Worm (Caenorhabditis elegans): ENCODE data around the gene bmy-1.

Gene bmy-1

ce11 chrII:5322732-5323326 lies 35.7 kb upstream of the bmy-1 start, which contains the start of gene vhp-1:
Gene vhp-1, plus strand, starts transcription at chrII:5323276.
- no peak for TF ChIP-seq hmg-4 (GFP tag; optimal IDR thresholded peaks at IDR 0.05)
- no peak for TF ChIP-seq tbx-37 (GFP tag; conservative IDR thresholded peaks at IDR 0.05)

DNA sequence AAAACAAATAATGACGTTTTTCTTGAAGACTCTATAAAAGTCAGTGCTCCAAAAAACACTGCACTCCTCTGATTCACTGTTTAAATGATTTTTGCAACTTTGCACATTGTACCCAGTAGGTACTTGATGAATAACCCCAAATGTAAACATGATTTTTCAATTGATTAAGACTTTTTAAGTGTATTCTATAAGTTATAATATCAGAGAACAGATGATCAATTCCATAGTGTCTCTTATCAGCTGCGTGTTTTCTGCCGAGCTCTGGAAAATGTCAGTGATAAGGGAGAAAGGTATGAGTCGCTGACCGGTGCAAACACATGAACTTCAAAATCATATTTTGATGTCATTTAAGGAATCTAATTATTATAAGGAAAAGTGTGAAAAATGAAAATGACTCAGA lies 34.7 kb upstream of the bmy-1 start:
- TF ChIP-seq scrt-1 (GFP tag; IDR thresholded peaks at IDR 0.05), result no peak
- TF ChIP-seq hnd-1 (tag; optimal IDR thresholded peaks at IDR 0.05), result no peak
- no peak for TF ChIP-seq hmg-4 (GFP tag; optimal IDR thresholded peaks at IDR 0.05)
- TF ChIP-seq flt-1 (GFP tag; IDR thresholded peaks at IDR 0.05), result no peak
- TF ChIP-seq tbx-37 (GFP tag; conservative IDR thresholded peaks at IDR 0.05), result no peak

DNA sequence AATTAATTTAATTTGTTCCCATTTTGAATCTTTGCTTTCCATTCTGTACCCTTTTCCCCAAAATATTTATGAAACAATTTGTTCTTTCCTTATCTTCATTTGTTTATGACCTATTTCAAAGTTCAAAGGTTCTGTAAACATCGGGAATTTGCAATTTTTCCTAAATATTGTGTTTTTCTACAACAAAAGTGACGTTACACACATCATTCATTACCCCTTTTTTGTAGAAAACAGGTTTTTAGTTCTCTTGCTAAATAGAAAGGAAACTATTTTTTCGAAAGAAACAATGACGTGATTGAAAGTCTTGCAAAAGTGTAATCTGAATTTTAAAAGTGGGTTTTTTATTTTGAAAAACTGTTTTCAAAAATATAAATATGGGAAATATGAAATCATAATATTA lies 33.8 kb upstream of the bmy-1 start:
- TF ChIP-seq tbx-11 (GFP tag; IDR thresholded peaks at IDR 0.05), result no peak

ce11 chrII:5326024-5326627 lies 32.4 kb upstream of the bmy-1 start:
- TF ChIP-seq scrt-1 (GFP tag; IDR thresholded peaks at IDR 0.05) (no peak), ceh-36 (tag; optimal IDR thresholded peaks at IDR 0.05) (no peak), tra-4 (tag; optimal IDR thresholded peaks at IDR 0.05) (no peak), B0310.2 (tag; optimal IDR thresholded peaks at IDR 0.05) (no peak), hmg-4 (GFP tag; optimal IDR thresholded peaks at IDR 0.05) (no peak), flt-1 (GFP tag; IDR thresholded peaks at IDR 0.05) (no peak), hmbx-1 (tag; optimal IDR thresholded peaks at IDR 0.05) (no peak), sea-1 (GFP tag; conservative IDR thresholded peaks at IDR 0.05) (no peak), F13C5.2 (tag; optimal IDR thresholded peaks at IDR 0.05) (no peak), aly-1 (tag; optimal IDR thresholded peaks at IDR 0.05) (no peak), ets-7 (tag; optimal IDR thresholded peaks at IDR 0.05) (no peak), ceh-13 (GFP tag; optimal IDR thresholded peaks at IDR 0.05) (no peak)

DNA sequence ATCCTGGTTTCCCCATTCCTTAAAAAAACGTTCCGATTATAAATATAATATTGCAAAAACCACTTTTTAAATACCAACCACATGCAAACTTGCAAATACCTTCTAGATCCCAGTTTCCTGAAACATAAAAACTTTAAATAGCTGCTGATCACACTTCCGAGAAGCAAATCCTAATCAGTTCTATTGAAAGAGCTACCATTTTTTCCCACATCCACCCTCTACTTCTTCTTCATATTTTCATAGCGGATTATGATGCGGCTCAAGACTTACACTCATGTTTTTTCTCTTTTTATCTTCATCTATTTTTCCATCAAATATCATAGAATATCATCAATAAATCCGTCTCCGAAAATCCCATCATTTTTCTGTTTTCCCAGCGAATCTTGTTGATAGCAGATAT lies 31.6 kb upstream of the bmy-1 start:
- no peak for TF ChIP-seq hmbx-1 (tag; optimal IDR thresholded peaks at IDR 0.05)
- TF ChIP-seq ceh-36 (tag; optimal IDR thresholded peaks at IDR 0.05), result no peak
- no peak for TF ChIP-seq F13C5.2 (tag; optimal IDR thresholded peaks at IDR 0.05)
- no peak for TF ChIP-seq tbx-37 (GFP tag; conservative IDR thresholded peaks at IDR 0.05)
- TF ChIP-seq tbx-11 (GFP tag; IDR thresholded peaks at IDR 0.05), result no peak
- no peak for TF ChIP-seq pes-1 (GFP tag; IDR thresholded peaks at IDR 0.05)
- no peak for TF ChIP-seq sea-1 (GFP tag; conservative IDR thresholded peaks at IDR 0.05)
- no peak for TF ChIP-seq ama-1 (optimal IDR thresholded peaks at IDR 0.05)
- no peak for TF ChIP-seq aly-1 (tag; optimal IDR thresholded peaks at IDR 0.05)
- no peak for TF ChIP-seq ceh-13 (GFP tag; optimal IDR thresholded peaks at IDR 0.05)
- no peak for TF ChIP-seq hmg-4 (GFP tag; optimal IDR thresholded peaks at IDR 0.05)
- no peak for TF ChIP-seq B0310.2 (tag; optimal IDR thresholded peaks at IDR 0.05)
- TF ChIP-seq flt-1 (GFP tag; IDR thresholded peaks at IDR 0.05), result no peak
- TF ChIP-seq tra-4 (tag; optimal IDR thresholded peaks at IDR 0.05), result no peak
- no peak for TF ChIP-seq hnd-1 (tag; optimal IDR thresholded peaks at IDR 0.05)
- TF ChIP-seq scrt-1 (GFP tag; IDR thresholded peaks at IDR 0.05), result no peak
- TF ChIP-seq ets-7 (tag; optimal IDR thresholded peaks at IDR 0.05), result no peak

ce11 chrII:5328912-5329311 lies 29.6 kb upstream of the bmy-1 start:
- TF ChIP-seq hnd-1 (tag; optimal IDR thresholded peaks at IDR 0.05), result no peak
- TF ChIP-seq pes-1 (GFP tag; IDR thresholded peaks at IDR 0.05), result no peak
- no peak for TF ChIP-seq ets-7 (tag; optimal IDR thresholded peaks at IDR 0.05)
- TF ChIP-seq tbx-37 (GFP tag; conservative IDR thresholded peaks at IDR 0.05), result no peak
- TF ChIP-seq ceh-36 (tag; optimal IDR thresholded peaks at IDR 0.05), result no peak
- TF ChIP-seq hmg-4 (GFP tag; optimal IDR thresholded peaks at IDR 0.05), result no peak
- no peak for TF ChIP-seq F13C5.2 (tag; optimal IDR thresholded peaks at IDR 0.05)
- no peak for TF ChIP-seq hmbx-1 (tag; optimal IDR thresholded peaks at IDR 0.05)
- TF ChIP-seq tra-4 (tag; optimal IDR thresholded peaks at IDR 0.05), result no peak
- no peak for TF ChIP-seq tbx-11 (GFP tag; IDR thresholded peaks at IDR 0.05)
- no peak for TF ChIP-seq sea-1 (GFP tag; conservative IDR thresholded peaks at IDR 0.05)

ce11 chrII:5330206-5330686 lies 28.2 kb upstream of the bmy-1 start:
- no peak for TF ChIP-seq tbx-11 (GFP tag; IDR thresholded peaks at IDR 0.05)
- peak; percentile 12 for TF ChIP-seq F13C5.2 (tag; optimal IDR thresholded peaks at IDR 0.05)

DNA sequence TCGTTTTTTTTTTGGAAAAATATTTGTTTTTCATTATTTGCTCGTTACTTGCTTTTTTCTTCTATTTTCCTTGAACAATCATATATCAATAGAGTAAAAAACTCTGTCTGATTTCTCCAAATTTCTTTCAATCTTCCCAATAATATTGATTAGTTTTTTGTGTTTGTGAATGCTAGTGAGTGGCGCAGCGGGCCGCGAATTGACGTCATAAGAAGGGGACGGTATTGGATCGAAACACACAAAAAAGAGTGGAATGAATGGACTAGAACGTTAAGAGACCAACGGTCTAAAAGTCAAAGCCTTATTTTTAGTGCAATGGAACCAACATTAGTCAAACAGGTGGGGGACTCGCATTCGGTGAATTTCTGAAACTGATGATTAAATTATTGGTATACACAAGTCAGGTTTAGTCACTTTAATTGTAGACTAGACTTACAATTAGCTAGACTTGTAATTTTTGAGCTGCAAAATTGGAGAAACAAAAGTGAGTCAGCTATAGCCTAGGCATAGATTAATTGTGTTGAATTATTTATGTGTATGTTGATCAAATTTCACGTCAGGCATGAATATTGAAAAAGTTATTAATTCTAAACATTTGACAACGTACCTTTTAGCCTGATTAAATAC lies 26.7 kb upstream of the bmy-1 start:
- TF ChIP-seq hmbx-1 (tag; optimal IDR thresholded peaks at IDR 0.05) (no peak), ama-1 (optimal IDR thresholded peaks at IDR 0.05) (no peak)
